Fruit fly (Drosophila melanogaster) whole organism, embryonic: Measurements from ENCODE around the gene CG33158.
A peak's percentile ranks its signal among the peaks of the same experiment; 100 is the strongest.

Experiments used
- B-H2 ChIP-seq: fragments of 200-800 bp; sonication (Bioruptor generic); optimal IDR thresholded peaks from 2 replicates; lab custom pipeline; 2018; ENCODE audit warnings: missing biosample characterization, mild to moderate bottlenecking, missing genetic modification characterization
- CG10431 ChIP-seq: fragments of 200-800 bp; sonication (Bioruptor generic); optimal IDR thresholded peaks from 3 replicates; lab custom pipeline; 2018; ENCODE audit warnings: missing biosample characterization, mild to moderate bottlenecking, missing genetic modification characterization
- CG10654 ChIP-seq: fragments of 200-800 bp; sonication (Bioruptor generic); optimal IDR thresholded peaks from 2 replicates; lab custom pipeline; 2016; ENCODE audit warnings: missing biosample characterization, missing genetic modification characterization
- CG14860 ChIP-seq: fragments of 200-800 bp; sonication (Bioruptor generic); IDR thresholded peaks from 3 replicates; pipeline ENCODE4 v1.3.6; 2022; ENCODE audit warnings: missing biosample characterization, missing genetic modification characterization; ENCODE audit not compliant: partially characterized antibody
- CG15011 ChIP-seq: fragments of 200-800 bp; sonication (Bioruptor generic); optimal IDR thresholded peaks from 3 replicates; lab custom pipeline; 2018; ENCODE audit warnings: missing biosample characterization, mild to moderate bottlenecking, missing genetic modification characterization
- CG15601 ChIP-seq: fragments of 200-800 bp; sonication (Bioruptor generic); optimal IDR thresholded peaks from 3 replicates; lab custom pipeline; 2019; ENCODE audit warnings: missing biosample characterization, mild to moderate bottlenecking, missing genetic modification characterization, moderate library complexity
- CG18619 ChIP-seq: fragments of 200-800 bp; sonication (Bioruptor generic); optimal IDR thresholded peaks from 3 replicates; lab custom pipeline; 2017; ENCODE audit warnings: missing biosample characterization, mild to moderate bottlenecking, missing genetic modification characterization
- CG18764 ChIP-seq: fragments of 200-800 bp; sonication (Bioruptor generic); optimal IDR thresholded peaks from 3 replicates; lab custom pipeline; 2016; ENCODE audit warnings: missing biosample characterization, missing genetic modification characterization
- CG2202 ChIP-seq: fragments of 200-800 bp; sonication (Bioruptor generic); optimal IDR thresholded peaks from 2 replicates; lab custom pipeline; 2018; ENCODE audit warnings: missing biosample characterization, mild to moderate bottlenecking, missing genetic modification characterization
- CG3065 ChIP-seq: fragments of 200-800 bp; sonication (Bioruptor generic); optimal IDR thresholded peaks from 2 replicates; lab custom pipeline; 2016; ENCODE audit warnings: missing biosample characterization, missing genetic modification characterization
- CG42726 ChIP-seq: fragments of 200-800 bp; sonication (Bioruptor generic); IDR thresholded peaks from 2 replicates; pipeline ENCODE4 v1.3.6; 2022; ENCODE audit warnings: missing biosample characterization, missing genetic modification characterization; ENCODE audit not compliant: partially characterized antibody
- CG4282 ChIP-seq: fragments of 200-800 bp; sonication (Bioruptor generic); optimal IDR thresholded peaks from 2 replicates; lab custom pipeline; 2016; ENCODE audit warnings: missing biosample characterization, missing genetic modification characterization
- CG4328 ChIP-seq: fragments of 200-800 bp; sonication (Bioruptor generic); optimal IDR thresholded peaks from 3 replicates; lab custom pipeline; 2017; ENCODE audit warnings: missing biosample characterization, missing genetic modification reagents, missing genetic modification characterization
- CG4404 ChIP-seq: fragments of 200-800 bp; sonication (Bioruptor generic); IDR thresholded peaks from 2 replicates; pipeline ENCODE4 v1.3.6; 2022; ENCODE audit warnings: missing biosample characterization, missing genetic modification characterization
- CG6175 ChIP-seq: fragments of 200-800 bp; sonication (Bioruptor generic); IDR thresholded peaks from 3 replicates; pipeline ENCODE4 v1.3.6; 2022; ENCODE audit warnings: missing biosample characterization, missing genetic modification characterization
- CG6791 ChIP-seq: fragments of 200-800 bp; sonication (Bioruptor generic); IDR thresholded peaks from 3 replicates; pipeline ENCODE4 v1.3.6; 2022; ENCODE audit warnings: missing biosample characterization, missing genetic modification characterization; ENCODE audit not compliant: partially characterized antibody
- CG7372 ChIP-seq: fragments of 200-800 bp; sonication (Bioruptor generic); IDR thresholded peaks from 2 replicates; pipeline ENCODE4 v1.3.6; 2022; ENCODE audit warnings: missing biosample characterization, missing genetic modification characterization
- CG7928 ChIP-seq: fragments of 200-800 bp; sonication (Bioruptor generic); optimal IDR thresholded peaks from 2 replicates; lab custom pipeline; 2017; ENCODE audit warnings: missing biosample characterization, mild to moderate bottlenecking, missing genetic modification characterization
- CG8089 ChIP-seq: fragments of 200-800 bp; sonication (Bioruptor generic); optimal IDR thresholded peaks from 3 replicates; lab custom pipeline; 2016; ENCODE audit warnings: missing biosample characterization, missing genetic modification characterization
- CG9609 ChIP-seq: fragments of 200-800 bp; sonication (Bioruptor generic); optimal IDR thresholded peaks from 3 replicates; lab custom pipeline; 2016; ENCODE audit warnings: missing biosample characterization, missing genetic modification characterization
- CG9727 ChIP-seq: fragments of 200-800 bp; sonication (Bioruptor generic); optimal IDR thresholded peaks from 3 replicates; lab custom pipeline; 2017; ENCODE audit warnings: missing biosample characterization, mild to moderate bottlenecking, missing genetic modification characterization
- Dek ChIP-seq: fragments of 200-800 bp; sonication (Bioruptor generic); optimal IDR thresholded peaks from 3 replicates; lab custom pipeline; 2019; ENCODE audit warnings: missing biosample characterization, mild to moderate bottlenecking, missing genetic modification characterization, moderate library complexity
- Dref ChIP-seq: fragments of 200-800 bp; sonication (Bioruptor generic); IDR thresholded peaks from 2 replicates; pipeline ENCODE4 v1.3.6; 2022; ENCODE audit warnings: missing biosample characterization, missing genetic modification characterization
- Ets65A ChIP-seq: fragments of 200-800 bp; sonication (Bioruptor generic); peaks from one replicate; lab custom pipeline; 2016; ENCODE audit warnings: missing biosample characterization, missing genetic modification characterization
- HLHmδ ChIP-seq: fragments of 200-800 bp; sonication (Bioruptor generic); optimal IDR thresholded peaks from 2 replicates; lab custom pipeline; 2018; ENCODE audit warnings: missing biosample characterization, mild to moderate bottlenecking, missing genetic modification characterization, moderate library complexity
- HmgD ChIP-seq: fragments of 200-800 bp; sonication (Bioruptor generic); optimal IDR thresholded peaks from 3 replicates; lab custom pipeline; 2016; ENCODE audit warnings: missing biosample characterization, missing genetic modification characterization
- Kr ChIP-seq: fragments of 200-800 bp; sonication (Bioruptor generic); optimal IDR thresholded peaks from 2 replicates; lab custom pipeline; 2017; ENCODE audit warnings: missing biosample characterization, mild to moderate bottlenecking, missing genetic modification characterization
- Lhr ChIP-seq: fragments of 200-800 bp; sonication (Bioruptor generic); optimal IDR thresholded peaks from 3 replicates; lab custom pipeline; 2017; ENCODE audit warnings: mild to moderate bottlenecking, missing biosample characterization, missing genetic modification reagents, missing genetic modification characterization
- Med ChIP-seq: fragments of 200-800 bp; sonication (Bioruptor generic); peaks from one replicate; lab custom pipeline; 2016; ENCODE audit warnings: missing biosample characterization, missing genetic modification characterization, mild to moderate bottlenecking, inconsistent platforms, moderate library complexity
- NfI ChIP-seq: fragments of 200-800 bp; sonication (Bioruptor generic); optimal IDR thresholded peaks from 3 replicates; lab custom pipeline; 2018; ENCODE audit warnings: missing biosample characterization, mild to moderate bottlenecking, missing genetic modification characterization, moderate library complexity
- Ptx1 ChIP-seq: fragments of 200-800 bp; sonication (Bioruptor generic); IDR thresholded peaks from 2 replicates; pipeline ENCODE4 v1.3.6; 2022; ENCODE audit warnings: missing biosample characterization, missing genetic modification characterization
- amos ChIP-seq: fragments of 200-800 bp; sonication (Bioruptor generic); IDR thresholded peaks from 2 replicates; pipeline ENCODE4 v1.3.6; 2022; ENCODE audit warnings: missing biosample characterization, missing genetic modification characterization; ENCODE audit not compliant: partially characterized antibody
- bab2 ChIP-seq: fragments of 200-800 bp; sonication (Bioruptor generic); optimal IDR thresholded peaks from 2 replicates; lab custom pipeline; 2016; ENCODE audit warnings: missing biosample characterization, missing genetic modification characterization
- crol ChIP-seq: fragments of 200-800 bp; sonication (Bioruptor generic); IDR thresholded peaks from 2 replicates; pipeline ENCODE4 v1.3.6; 2022; ENCODE audit warnings: missing biosample characterization, missing genetic modification characterization
- en ChIP-seq: fragments of 200-800 bp; sonication (Bioruptor generic); optimal IDR thresholded peaks from 2 replicates; lab custom pipeline; 2016; ENCODE audit warnings: missing biosample characterization, missing genetic modification characterization
- gro ChIP-seq: fragments of 200-800 bp; sonication (Bioruptor generic); optimal IDR thresholded peaks from 2 replicates; lab custom pipeline; 2016; ENCODE audit warnings: missing biosample characterization, missing genetic modification characterization
- gt ChIP-seq: fragments of 200-800 bp; sonication (Bioruptor generic); IDR thresholded peaks from 2 replicates; pipeline ENCODE4 v1.3.6; 2022; ENCODE audit warnings: missing biosample characterization, missing genetic modification characterization
- hbn ChIP-seq: fragments of 200-800 bp; sonication (Bioruptor generic); IDR thresholded peaks from 2 replicates; pipeline ENCODE4 v1.3.6; 2022; ENCODE audit warnings: missing biosample characterization, missing genetic modification characterization; ENCODE audit not compliant: partially characterized antibody
- mam ChIP-seq: fragments of 200-800 bp; sonication (Bioruptor generic); optimal IDR thresholded peaks from 3 replicates; lab custom pipeline; 2016; ENCODE audit warnings: missing biosample characterization, missing genetic modification characterization
- nerfin-2 ChIP-seq: fragments of 200-800 bp; sonication (Bioruptor generic); IDR thresholded peaks from 2 replicates; pipeline ENCODE4 v1.3.6; 2022; ENCODE audit warnings: missing biosample characterization, missing genetic modification characterization; ENCODE audit not compliant: partially characterized antibody
- p53 ChIP-seq: fragments of 200-800 bp; sonication (Bioruptor generic); optimal IDR thresholded peaks from 2 replicates; lab custom pipeline; 2016; ENCODE audit warnings: missing biosample characterization, missing genetic modification characterization
- pho ChIP-seq: fragments of 200-800 bp; sonication (Bioruptor generic); optimal IDR thresholded peaks from 2 replicates; lab custom pipeline; 2016; ENCODE audit warnings: missing biosample characterization, missing genetic modification characterization
- prd ChIP-seq, 3 experiments: fragments of >200 bp in 2 of 3; fragments of 200-800 bp in 1 of 3; sonication (Bioruptor generic) in 1 of 3; optimal IDR thresholded peaks in 2 of 3; IDR thresholded peaks in 1 of 3; 2 replicates in 2 of 3; 3 replicates in 1 of 3; pipeline versions ENCODE4 v1.3.6 to Lab custom; 2017 to 2022; ENCODE audit warnings: missing biosample characterization in 1 of 3, missing genetic modification characterization in 1 of 3
- psq ChIP-seq: fragments of 200-800 bp; sonication (Bioruptor generic); optimal IDR thresholded peaks from 2 replicates; lab custom pipeline; 2017; ENCODE audit warnings: missing biosample characterization, missing genetic modification characterization
- pum ChIP-seq: fragments of 200-800 bp; sonication (Bioruptor generic); optimal IDR thresholded peaks from 2 replicates; lab custom pipeline; 2016; ENCODE audit warnings: missing biosample characterization, missing genetic modification characterization
- ro ChIP-seq: fragments of 200-800 bp; sonication (Bioruptor generic); IDR thresholded peaks from 2 replicates; pipeline ENCODE4 v1.3.6; 2022; ENCODE audit warnings: missing biosample characterization, missing genetic modification characterization
- sim ChIP-seq: fragments of 200-800 bp; sonication (Bioruptor generic); IDR thresholded peaks from 2 replicates; pipeline ENCODE4 v1.3.6; 2022; ENCODE audit warnings: missing biosample characterization, missing genetic modification characterization
- tap ChIP-seq: fragments of 200-800 bp; optimal IDR thresholded peaks from 3 replicates; lab custom pipeline; 2019; ENCODE audit warnings: missing biosample characterization, mild to moderate bottlenecking, missing genetic modification characterization, moderate library complexity
- tna ChIP-seq: fragments of 200-800 bp; sonication (Bioruptor generic); IDR thresholded peaks from 2 replicates; pipeline ENCODE4 v1.3.6; 2022; ENCODE audit warnings: missing biosample characterization, missing genetic modification characterization; ENCODE audit not compliant: partially characterized antibody
- zfh1 ChIP-seq: fragments of 200-800 bp; sonication (Bioruptor generic); IDR thresholded peaks from 3 replicates; pipeline ENCODE4 v1.3.6; 2022; ENCODE audit warnings: missing biosample characterization, missing genetic modification characterization

CG33158 gene

DNA sequence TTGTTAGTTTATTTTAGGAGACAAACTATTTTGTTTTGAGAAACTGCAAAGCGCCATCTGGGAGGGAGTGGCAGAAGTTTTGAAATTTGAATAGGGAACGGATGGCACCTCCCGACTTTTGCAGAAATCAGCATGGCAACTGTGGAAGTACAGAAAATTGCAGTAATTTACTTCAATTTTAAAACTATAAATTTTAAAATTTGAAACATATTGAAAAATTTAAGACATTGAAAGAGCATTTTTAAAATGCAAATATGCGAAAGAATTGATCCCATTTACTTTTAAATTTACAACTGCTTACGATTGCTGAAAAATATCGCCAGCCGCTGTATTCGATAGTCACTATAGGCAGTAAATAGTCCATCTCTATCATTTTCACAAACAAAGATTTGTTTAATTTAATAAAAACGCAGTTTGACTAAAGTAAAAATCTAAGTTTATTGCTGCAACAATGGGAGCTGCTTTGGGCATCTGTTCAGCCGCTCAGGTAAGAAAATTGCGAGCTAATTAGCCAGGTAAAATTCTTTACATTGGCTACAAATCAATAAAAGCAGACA, 6.9 kb upstream of the CG33158 start, which contains the start of gene Serinc (continued):
- TF ChIP-seq prd (optimal IDR thresholded peaks at IDR 0.05; lab: Kevin White, UChicago) (no peak), prd (GFP tag; IDR thresholded peaks at IDR 0.05; lab: Robert Waterston, UW) (peak; percentile 59; the same call in 2 of the 3 replicates), CG6175 (GFP tag; lab: Robert Waterston, UW) (no peak), en (no peak), CG14860 (peak; percentile 97), psq (GFP tag; lab: Kevin White, UChicago) (peak; percentile 22), CG3065 (GFP tag; lab: Kevin White, UChicago) (peak; percentile 33), CG9727 (GFP tag; lab: Kevin White, UChicago) (peak; percentile 68), CG18764 (GFP tag; lab: Kevin White, UChicago) (peak; percentile 45), CG4328 (peak; percentile 15), CG8089 (GFP tag; lab: Kevin White, UChicago) (peak; percentile 36), CG4404 (GFP tag; lab: Robert Waterston, UW) (peak; percentile 11; the same call in 1 of the 2 replicates), Dref (GFP tag; lab: Robert Waterston, UW) (peak; percentile 52), amos (peak; percentile 98), CG10431 (GFP tag; lab: Kevin White, UChicago) (peak; percentile 14), sim (GFP tag; lab: Robert Waterston, UW) (no peak), gt (GFP tag; lab: Robert Waterston, UW) (no peak), CG10654 (GFP tag; lab: Kevin White, UChicago) (peak; percentile 45), CG6791 (peak; percentile 96), Kr (GFP tag; lab: Kevin White, UChicago) (no peak), ro (GFP tag; lab: Robert Waterston, UW) (no peak), gro (peak; percentile 74), mam (peak; percentile 63), CG15011 (no peak), CG7928 (peak; percentile 35), zfh1 (GFP tag; lab: Robert Waterston, UW) (0 out of 3 replicates have a peak, but pooled peaks have one; percentile 52), tna (GFP tag; lab: Robert Waterston, UW) (peak; percentile 95), Lhr (peak; percentile 86), HLHmδ (GFP tag; lab: Kevin White, UChicago) (no peak), CG7372 (GFP tag; lab: Robert Waterston, UW) (0 out of 2 replicates have a peak, but pooled peaks have one; percentile 28), tap (tag; lab: Kevin White, UChicago) (no peak), crol (no peak), HmgD (GFP tag; lab: Kevin White, UChicago) (no peak), CG42726 (GFP tag; lab: Robert Waterston, UW) (peak; percentile 95), CG9609 (peak; percentile 33), pum (GFP tag; lab: Kevin White, UChicago) (peak; percentile 17), p53 (peak; percentile 6), nerfin-2 (GFP tag; lab: Robert Waterston, UW) (peak; percentile 90), Med (GFP tag; lab: Kevin White, UChicago) (peak; percentile 93), bab2 (GFP tag; lab: Kevin White, UChicago) (peak; percentile 44), hbn (GFP tag; lab: Robert Waterston, UW) (peak; percentile 98), B-H2 (GFP tag; lab: Kevin White, UChicago) (peak; percentile 59), CG4282 (GFP tag; lab: Kevin White, UChicago) (peak; percentile 27), Ets65A (peak; percentile 97), CG18619 (GFP tag; lab: Kevin White, UChicago) (peak; percentile 48), CG2202 (tag; lab: Kevin White, UChicago) (peak; percentile 30), Ptx1 (peak; percentile 50), CG15601 (peak; percentile 74), NfI (peak; percentile 54), pho (GFP tag; lab: Kevin White, UChicago) (peak; percentile 45), Dek (peak; percentile 25)
